Fruit fly (Drosophila melanogaster) whole organism, embryonic: ENCODE measurements around the gene CG6610.

Experiments
- CG2712 ChIP-seq: fragments of 200-800 bp; optimal IDR thresholded peaks from 3 replicates; lab custom pipeline; 2019; ENCODE audit warnings: missing biosample characterization, mild to moderate bottlenecking, missing genetic modification characterization, moderate library complexity
- kay ChIP-seq: fragments of 200-800 bp; sonication (Bioruptor generic); optimal IDR thresholded peaks from 2 replicates; lab custom pipeline; 2016; ENCODE audit warnings: missing biosample characterization, missing genetic modification characterization
- vvl ChIP-seq: fragments of 200-800 bp; sonication (Bioruptor generic); IDR thresholded peaks from 2 replicates; pipeline ENCODE4 v1.3.6; 2022; ENCODE audit warnings: missing biosample characterization, missing genetic modification characterization

- TF ChIP-seq CG2712 (no peak), kay (GFP tag; lab: Kevin White, UChicago) (no peak), vvl (peak; percentile 92)
Observed at dm6 chr3L:6071454-6072189, 3.7 kb upstream of the CG6610 start, which contains the start of gene CG6602.
